Worm (Caenorhabditis elegans) whole organism, late embryonic: ENCODE measurements around the gene C17H11.4.

ENCODE experiments used
- F13H6.1 ChIP-seq: sonication (generic microtip); optimal IDR thresholded peaks from 2 replicates; lab custom pipeline; 2016; ENCODE audit warnings: missing genetic modification characterization, missing compliant biosample characterization
- ama-1 ChIP-seq: fragments of 150-350 bp; optimal IDR thresholded peaks from 2 replicates; lab custom pipeline; 2014
- ceh-30 ChIP-seq: fragments of 150-350 bp; optimal IDR thresholded peaks from 2 replicates; lab custom pipeline; 2014; ENCODE audit warnings: missing biosample characterization, missing genetic modification characterization
- hlh-13 ChIP-seq: fragments of 200-800 bp; sonication (Bioruptor generic); optimal IDR thresholded peaks from 2 replicates; lab custom pipeline; 2018; ENCODE audit warnings: mild to moderate bottlenecking, missing genetic modification characterization, missing compliant biosample characterization
- hlh-30 ChIP-seq: sonication (generic microtip); optimal IDR thresholded peaks from 2 replicates; lab custom pipeline; 2017; ENCODE audit warnings: antibody characterized with exemption, missing genetic modification characterization, missing compliant biosample characterization; ENCODE audit not compliant: insufficient read depth
- hlh-6 ChIP-seq: sonication (generic microtip); optimal IDR thresholded peaks from 2 replicates; lab custom pipeline; 2016; ENCODE audit warnings: missing genotype, missing genetic modification characterization, missing compliant biosample characterization
- nfya-1 ChIP-seq: sonication (generic microtip); optimal IDR thresholded peaks from 2 replicates; lab custom pipeline; 2017; ENCODE audit warnings: missing genetic modification characterization, mild to moderate bottlenecking, missing compliant biosample characterization, antibody characterized with exemption, moderate library complexity
- nhr-11 ChIP-seq: fragments of 150-350 bp; optimal IDR thresholded peaks from 2 replicates; lab custom pipeline; 2014; ENCODE audit warnings: missing biosample characterization, missing genetic modification characterization
- pag-3 ChIP-seq: sonication (generic microtip); optimal IDR thresholded peaks from 2 replicates; lab custom pipeline; 2016; ENCODE audit warnings: missing compliant biosample characterization, missing genetic modification characterization, borderline replicate concordance
- pat-9 ChIP-seq: fragments of 200-800 bp; sonication (Bioruptor generic); optimal IDR thresholded peaks from 2 replicates; lab custom pipeline; 2018; ENCODE audit warnings: mild to moderate bottlenecking, missing genetic modification characterization, moderate library complexity, missing compliant biosample characterization
- pha-2 ChIP-seq: sonication (generic microtip); optimal IDR thresholded peaks from 2 replicates; lab custom pipeline; 2017; ENCODE audit warnings: mild to moderate bottlenecking, missing genetic modification characterization, missing compliant biosample characterization
- pha-4 ChIP-seq: fragments of 150-350 bp; optimal IDR thresholded peaks from 2 replicates; lab custom pipeline; 2018; ENCODE audit warnings: missing biosample characterization, missing genetic modification reagents, missing genetic modification characterization
- pqm-1 ChIP-seq: sonication (generic microtip); optimal IDR thresholded peaks from 2 replicates; lab custom pipeline; 2016; ENCODE audit warnings: missing genetic modification characterization, missing compliant biosample characterization
- tbx-2 ChIP-seq: sonication (generic microtip); optimal IDR thresholded peaks from 2 replicates; lab custom pipeline; 2016; ENCODE audit warnings: missing genetic modification characterization, missing compliant biosample characterization

ce11 chrX:8162793-8163192 lies 18.6 kb downstream of the C17H11.4 start, which contains the start of gene F22F1.3:
- no peak for TF ChIP-seq pat-9 (tag; lab: Kevin White, UChicago)
- TF ChIP-seq nfya-1 = no peak
- no peak for TF ChIP-seq pqm-1
- TF ChIP-seq hlh-30 = no peak
- no peak for TF ChIP-seq pha-2 (tag; lab: Kevin White, UChicago)
- TF ChIP-seq tbx-2 (tag; lab: Kevin White, UChicago) = no peak
- no peak for TF ChIP-seq pag-3
- TF ChIP-seq nhr-11 (tag; lab: Kevin White, UChicago) = no peak
- no peak for TF ChIP-seq pha-4 (tag; lab: Kevin White, UChicago)
- no peak for TF ChIP-seq F13H6.1 (tag; lab: Kevin White, UChicago)
- no peak for TF ChIP-seq ceh-30 (tag; lab: Kevin White, UChicago)
- TF ChIP-seq ama-1 (lab: Kevin White, UChicago) = no peak
- no peak for TF ChIP-seq hlh-13
- TF ChIP-seq hlh-6 (tag; lab: Kevin White, UChicago) = no peak
